Worm (Caenorhabditis elegans) whole organism, L1 larva: ENCODE data around the gene Y38H6C.24.

Source experiments
- C04F5.9 ChIP-seq: sonication (generic microtip); optimal IDR thresholded peaks from 2 replicates; lab custom pipeline; 2016; ENCODE audit warnings: missing genetic modification characterization, missing compliant biosample characterization
- C34B4.2 ChIP-seq: sonication (generic microtip); optimal IDR thresholded peaks from 2 replicates; lab custom pipeline; 2017; ENCODE audit warnings: mild to moderate bottlenecking, missing genetic modification characterization, missing compliant biosample characterization
- Y116A8C.19 ChIP-seq: sonication (generic microtip); optimal IDR thresholded peaks from 2 replicates; lab custom pipeline; 2016; ENCODE audit warnings: missing compliant biosample characterization, missing genetic modification characterization, borderline replicate concordance
- blmp-1 ChIP-seq: fragments of 150-350 bp; optimal IDR thresholded peaks from 2 replicates; lab custom pipeline; 2014; ENCODE audit warnings: missing biosample characterization, missing genetic modification characterization
- ceh-63 ChIP-seq: fragments of 200-800 bp; sonication (Bioruptor generic); optimal IDR thresholded peaks from 2 replicates; lab custom pipeline; 2018; ENCODE audit warnings: mild to moderate bottlenecking, missing genetic modification characterization, missing compliant biosample characterization
- ceh-88 ChIP-seq: fragments of 200-800 bp; sonication (Bioruptor generic); IDR thresholded peaks from 2 replicates; pipeline ENCODE4 v1.3.6; 2022; ENCODE audit warnings: missing genetic modification characterization, missing compliant biosample characterization
- ceh-90 ChIP-seq: sonication (generic microtip); optimal IDR thresholded peaks from 2 replicates; lab custom pipeline; 2016; ENCODE audit warnings: missing genetic modification characterization, missing compliant biosample characterization
- dpl-1 ChIP-seq, 3 experiments: fragments of 150-350 bp in 2 of 3; sonication (generic microtip) in 1 of 3; optimal IDR thresholded peaks; 2 replicates each; lab custom pipeline; 2014 to 2017; ENCODE audit warnings: missing biosample characterization in 3 of 3, missing genetic modification characterization in 3 of 3, missing genetic modification reagents in 3 of 3
- dsc-1 ChIP-seq: sonication (generic microtip); optimal IDR thresholded peaks from 2 replicates; lab custom pipeline; 2016; ENCODE audit warnings: mild to moderate bottlenecking, missing genetic modification characterization, missing compliant biosample characterization
- efl-3 ChIP-seq: fragments of 200-800 bp; sonication (Bioruptor generic); optimal IDR thresholded peaks from 2 replicates; lab custom pipeline; 2018; ENCODE audit warnings: mild to moderate bottlenecking, missing genetic modification characterization, missing compliant biosample characterization
- elt-2 ChIP-seq: sonication (generic microtip); optimal IDR thresholded peaks from 2 replicates; lab custom pipeline; 2016; ENCODE audit warnings: missing genetic modification characterization, mild to moderate bottlenecking, inconsistent platforms, missing compliant biosample characterization, missing genetic modification reagents
- ets-5 ChIP-seq: fragments of 200-800 bp; sonication (Bioruptor generic); IDR thresholded peaks from 2 replicates; pipeline ENCODE4 v1.3.6; 2022; ENCODE audit warnings: missing genetic modification characterization, missing compliant biosample characterization
- fkh-10 ChIP-seq: sonication (generic microtip); optimal IDR thresholded peaks from 2 replicates; lab custom pipeline; 2017; ENCODE audit warnings: missing biosample characterization, missing genetic modification reagents, missing genetic modification characterization
- fkh-4 ChIP-seq: sonication (generic microtip); optimal IDR thresholded peaks from 2 replicates; lab custom pipeline; 2016; ENCODE audit warnings: missing compliant biosample characterization, missing genetic modification characterization, borderline replicate concordance
- fkh-8 ChIP-seq: sonication (generic microtip); optimal IDR thresholded peaks from 2 replicates; lab custom pipeline; 2016; ENCODE audit warnings: mild to moderate bottlenecking, missing genetic modification characterization, missing compliant biosample characterization
- lin-14 ChIP-seq: fragments of 200-800 bp; sonication (Bioruptor generic); optimal IDR thresholded peaks from 2 replicates; lab custom pipeline; 2018; ENCODE audit warnings: mild to moderate bottlenecking, missing genetic modification characterization, moderate library complexity, missing compliant biosample characterization
- lin-15B ChIP-seq: fragments of 150-350 bp; sonication (generic microtip); optimal IDR thresholded peaks from 3 replicates; lab custom pipeline; 2014; ENCODE audit warnings: missing biosample characterization, missing genetic modification characterization
- lin-35 ChIP-seq, 2 experiments: fragments of 150-350 bp; optimal IDR thresholded peaks; 2 replicates each; lab custom pipeline; 2014; ENCODE audit warnings: missing biosample characterization in 2 of 2, missing genetic modification characterization in 2 of 2, missing genetic modification reagents in 2 of 2
- lin-39 ChIP-seq: fragments of 150-350 bp; optimal IDR thresholded peaks from 2 replicates; lab custom pipeline; 2014; ENCODE audit warnings: missing biosample characterization, missing genetic modification reagents, missing genetic modification characterization
- lir-3 ChIP-seq: sonication (generic microtip); optimal IDR thresholded peaks from 2 replicates; lab custom pipeline; 2016; ENCODE audit warnings: mild to moderate bottlenecking, missing genetic modification characterization, moderate library complexity, missing compliant biosample characterization; ENCODE audit not compliant: poor library complexity
- lsy-2 ChIP-seq, 2 experiments: fragments of 150-350 bp; optimal IDR thresholded peaks; 2 replicates each; lab custom pipeline; 2014; ENCODE audit warnings: missing biosample characterization in 2 of 2, missing genetic modification characterization in 2 of 2
- mdl-1 ChIP-seq, 2 experiments: fragments of 150-350 bp; optimal IDR thresholded peaks; 2 replicates each; lab custom pipeline; 2014 to 2017; ENCODE audit warnings: missing biosample characterization in 2 of 2, missing genetic modification characterization in 2 of 2, inconsistent platforms in 1 of 2
- mef-2 ChIP-seq: fragments of 150-350 bp; optimal IDR thresholded peaks from 2 replicates; lab custom pipeline; 2014; ENCODE audit warnings: missing biosample characterization, missing genetic modification characterization
- mep-1 ChIP-seq: fragments of 150-350 bp; optimal IDR thresholded peaks from 2 replicates; lab custom pipeline; 2014; ENCODE audit warnings: missing biosample characterization, missing genetic modification characterization
- nhr-12 ChIP-seq: sonication (generic microtip); optimal IDR thresholded peaks from 2 replicates; lab custom pipeline; 2017; ENCODE audit warnings: missing biosample characterization, missing genetic modification characterization
- nhr-19 ChIP-seq: fragments of 200-800 bp; sonication (Bioruptor generic); conservative IDR thresholded peaks from 2 replicates; pipeline ENCODE4 v1.3.6; 2022; ENCODE audit warnings: missing genetic modification characterization, missing compliant biosample characterization
- pag-3 ChIP-seq: sonication (generic microtip); optimal IDR thresholded peaks from 2 replicates; lab custom pipeline; 2017; ENCODE audit warnings: missing genetic modification characterization, mild to moderate bottlenecking, missing compliant biosample characterization, antibody characterized with exemption, borderline replicate concordance; ENCODE audit not compliant: insufficient read depth
- rnt-1 ChIP-seq: sonication (generic microtip); optimal IDR thresholded peaks from 2 replicates; lab custom pipeline; 2016; ENCODE audit warnings: mild to moderate bottlenecking, missing genetic modification characterization, moderate library complexity, missing compliant biosample characterization
- skn-1 ChIP-seq: fragments of 150-350 bp; optimal IDR thresholded peaks from 2 replicates; lab custom pipeline; 2014; ENCODE audit warnings: missing biosample characterization, missing genetic modification characterization
- snu-23 ChIP-seq: sonication (generic microtip); optimal IDR thresholded peaks from 2 replicates; lab custom pipeline; 2016; ENCODE audit warnings: missing genetic modification characterization, missing compliant biosample characterization
- sox-4 ChIP-seq: sonication (generic microtip); optimal IDR thresholded peaks from 2 replicates; lab custom pipeline; 2016; ENCODE audit warnings: missing genetic modification characterization, missing compliant biosample characterization
- sup-37 ChIP-seq: fragments of 200-800 bp; sonication (Bioruptor generic); optimal IDR thresholded peaks from 2 replicates; lab custom pipeline; 2018; ENCODE audit warnings: mild to moderate bottlenecking, missing genetic modification characterization, missing compliant biosample characterization
- tbx-2 ChIP-seq: sonication (generic microtip); optimal IDR thresholded peaks from 2 replicates; lab custom pipeline; 2016; ENCODE audit warnings: missing genetic modification characterization, missing compliant biosample characterization
- unc-30 ChIP-seq: sonication (generic microtip); optimal IDR thresholded peaks from 2 replicates; lab custom pipeline; 2017; ENCODE audit warnings: missing biosample characterization, missing genetic modification characterization
- xbp-1 ChIP-seq: sonication (generic microtip); optimal IDR thresholded peaks from 2 replicates; lab custom pipeline; 2016; ENCODE audit warnings: missing genetic modification characterization, missing compliant biosample characterization
- zag-1 ChIP-seq: fragments of 150-350 bp; optimal IDR thresholded peaks from 2 replicates; lab custom pipeline; 2014; ENCODE audit warnings: missing biosample characterization, missing genetic modification characterization
- zip-4 ChIP-seq: fragments of 200-800 bp; sonication (Bioruptor generic); optimal IDR thresholded peaks from 2 replicates; lab custom pipeline; 2018; ENCODE audit warnings: mild to moderate bottlenecking, missing genetic modification characterization, moderate library complexity, missing compliant biosample characterization
- ztf-11 ChIP-seq, 2 experiments: sonication (generic microtip); optimal IDR thresholded peaks; 2 replicates each; lab custom pipeline; 2016 to 2017; ENCODE audit warnings: missing genetic modification characterization in 2 of 2, missing biosample characterization in 1 of 2, missing compliant biosample characterization in 1 of 2
- ztf-4 ChIP-seq: fragments of 150-350 bp; optimal IDR thresholded peaks from 2 replicates; lab custom pipeline; 2014; ENCODE audit warnings: missing biosample characterization, missing genetic modification characterization

Gene Y38H6C.24

ce11 chrV:20552971-20553370, 26.7 kb downstream of the Y38H6C.24 start, which contains the start of gene vmo-1:
Gene vmo-1, minus strand, starts transcription at chrV:20553071.
- TF ChIP-seq zip-4 (no peak), elt-2 (no peak), mdl-1 (tag; optimal IDR thresholded peaks at IDR 0.05; lab: Kevin White, UChicago) (no peak), C04F5.9 (no peak), fkh-8 (no peak), lin-14 (GFP tag; lab: Kevin White, UChicago) (no peak), nhr-12 (tag; lab: Kevin White, UChicago) (no peak), fkh-10 (GFP tag; lab: Kevin White, UChicago) (no peak), ztf-4 (tag; lab: Kevin White, UChicago) (no peak), lir-3 (tag; lab: Kevin White, UChicago) (no peak)

- peak; percentile 76 for TF ChIP-seq fkh-4
- TF ChIP-seq dsc-1, result peak; percentile 88
- TF ChIP-seq pag-3 (tag; lab: Kevin White, UChicago), result no peak
- peak; percentile 8 for TF ChIP-seq elt-2
Measured at ce11 chrV:20555120-20555519, 28.9 kb downstream of the Y38H6C.24 start, which contains the start of gene Y38H6C.21. Gene Y38H6C.21, minus strand, starts transcription at chrV:20555267.

DNA sequence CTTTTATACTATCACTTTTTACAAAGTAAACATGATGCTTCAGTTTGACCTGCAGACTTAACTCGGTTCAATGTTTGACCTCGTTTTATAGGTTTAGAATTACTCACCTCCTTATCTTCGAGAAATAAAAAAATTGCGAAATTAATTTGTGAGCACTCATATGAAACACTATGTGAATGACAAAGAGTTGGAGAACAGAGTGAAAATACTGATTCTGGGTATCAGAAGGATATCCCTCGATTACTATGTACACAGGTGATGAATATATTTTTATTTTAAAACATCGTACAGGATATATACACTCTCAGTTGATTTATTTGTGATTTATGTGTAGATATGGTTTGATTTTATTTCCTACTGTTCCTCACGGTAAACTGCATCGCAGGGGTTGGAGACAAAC, 30.0 kb downstream of the Y38H6C.24 start, which contains the start of gene Y38H6C.23:
Gene Y38H6C.23 (minus strand): TSS at position 101 of the 400 bp plus-strand sequence.
- TF ChIP-seq lin-15B (no peak), nhr-19 (no peak), Y116A8C.19 (tag; lab: Kevin White, UChicago) (no peak), lin-39 (tag; lab: Kevin White, UChicago) (no peak), blmp-1 (tag; lab: Kevin White, UChicago) (no peak), ceh-90 (no peak), lsy-2 (tag; optimal IDR thresholded peaks at IDR 0.05; lab: Kevin White, UChicago) (no peak), ztf-11 (tag; optimal IDR thresholded peaks at IDR 0.05; lab: Kevin White, UChicago) (no peak), lin-35 (GFP tag; optimal IDR thresholded peaks at IDR 0.05; lab: Kevin White, UChicago) (no peak), pag-3 (tag; lab: Kevin White, UChicago) (no peak), efl-3 (GFP tag; lab: Kevin White, UChicago) (no peak), rnt-1 (tag; lab: Kevin White, UChicago) (no peak), sox-4 (tag; lab: Kevin White, UChicago) (no peak), xbp-1 (tag; lab: Kevin White, UChicago) (no peak), sup-37 (no peak), lin-14 (GFP tag; lab: Kevin White, UChicago) (no peak), dpl-1 (GFP tag; optimal IDR thresholded peaks at IDR 0.05; lab: Kevin White, UChicago) (no peak)

ce11 chrV:20558270-20558669, 32.0 kb downstream of the Y38H6C.24 start, which contains the start of gene abf-4:
Gene abf-4, minus strand, starts transcription at chrV:20558370.
- no peak for TF ChIP-seq C34B4.2 (tag; lab: Kevin White, UChicago)
- no peak for TF ChIP-seq ets-5 (GFP tag; lab: Robert Waterston, UW)
- no peak for TF ChIP-seq ceh-63
- no peak for TF ChIP-seq mep-1 (tag; lab: Kevin White, UChicago)
- TF ChIP-seq snu-23, result no peak
- TF ChIP-seq pag-3 (tag; lab: Kevin White, UChicago), result no peak
- no peak for TF ChIP-seq unc-30 (tag; lab: Kevin White, UChicago)
- TF ChIP-seq sup-37, result no peak

DNA sequence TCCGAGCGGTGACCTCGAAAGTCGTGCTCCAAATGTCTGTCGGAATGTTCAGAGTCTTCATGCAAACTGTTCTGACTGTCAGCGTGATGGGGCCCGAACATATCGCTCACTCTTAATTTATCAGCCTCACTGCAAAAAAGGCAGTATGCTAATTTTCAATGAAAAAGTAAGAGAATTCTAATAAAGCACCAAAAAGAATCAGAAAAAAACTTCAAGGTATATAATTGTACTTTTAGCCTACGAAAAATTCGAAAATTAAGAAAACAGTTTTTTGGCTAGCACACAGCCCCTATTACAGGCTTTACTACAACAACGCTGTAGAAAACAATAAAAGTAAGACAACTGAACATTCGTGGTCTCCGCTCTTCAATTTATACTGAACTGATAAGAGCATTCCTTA, 35.6 kb downstream of the Y38H6C.24 start, which contains the start of gene F26F2.1:
Gene F26F2.1 (minus strand): TSS at position 101 of the 400 bp plus-strand sequence.
- no peak for TF ChIP-seq skn-1 (tag; lab: Kevin White, UChicago)
- TF ChIP-seq ceh-88 (GFP tag; lab: Robert Waterston, UW), result no peak
- no peak for TF ChIP-seq ceh-63
- TF ChIP-seq tbx-2 (tag; lab: Kevin White, UChicago), result no peak
- no peak for TF ChIP-seq nhr-12 (tag; lab: Kevin White, UChicago)
- no peak for TF ChIP-seq zag-1 (tag; lab: Kevin White, UChicago)
- TF ChIP-seq mep-1 (tag; lab: Kevin White, UChicago), result no peak
- no peak for TF ChIP-seq fkh-4
- no peak for TF ChIP-seq lin-35 (GFP tag; optimal IDR thresholded peaks at IDR 0.05; lab: Kevin White, UChicago)
- TF ChIP-seq mef-2, result no peak
- no peak for TF ChIP-seq rnt-1 (tag; lab: Kevin White, UChicago)
